Fruit fly (Drosophila melanogaster): ENCODE results near the gene ohgt.

DNA sequence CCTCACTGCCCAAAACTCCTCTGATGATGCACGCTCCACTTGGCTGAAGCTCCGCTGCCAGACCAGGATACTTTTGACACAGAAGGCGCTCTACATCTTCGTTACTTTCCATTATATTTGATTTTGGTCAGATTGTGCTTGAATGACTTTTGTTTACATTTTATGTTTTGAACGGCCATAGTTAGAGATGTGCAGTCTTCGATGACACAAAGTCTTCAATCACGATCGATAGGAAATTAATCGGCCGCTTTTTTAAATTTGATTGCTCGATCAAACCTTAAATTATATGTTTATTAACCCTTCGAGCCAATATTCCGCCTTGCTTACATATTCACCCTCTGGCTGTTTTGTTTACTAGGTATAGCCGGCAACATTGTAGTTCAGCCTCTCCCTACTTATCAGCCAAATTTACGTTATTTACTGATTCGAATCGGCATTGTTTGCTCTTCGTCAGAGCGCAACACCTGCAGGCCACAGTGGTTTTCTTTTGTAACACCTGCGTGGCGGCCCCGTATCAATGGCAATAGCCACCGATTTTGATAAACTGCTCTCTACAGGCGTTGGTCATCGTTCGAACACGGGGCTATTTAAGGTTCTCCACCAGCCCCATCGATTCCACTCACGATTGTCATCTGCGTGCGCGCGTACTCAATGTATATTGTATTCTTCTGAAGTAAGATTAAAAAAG, 3.8 kb downstream of the ohgt start, which contains the start of the genes Fancl and Npc2e:
- TF ChIP-seq dl (GFP tag; optimal IDR thresholded peaks at IDR 0.05; ENCODE audit: insufficient read depth in 1 of 2, partially characterized antibody in 2 of 2), result no peak
- no peak for TF ChIP-seq Rel (GFP tag; optimal IDR thresholded peaks at IDR 0.05)
- TF ChIP-seq Rel (tag; optimal IDR thresholded peaks at IDR 0.05), result peak; percentile 17
- TF ChIP-seq woc (GFP tag; optimal IDR thresholded peaks at IDR 0.05), result no peak
- TF ChIP-seq tai (GFP tag; optimal IDR thresholded peaks at IDR 0.05), result no peak
- no peak for TF ChIP-seq pan (optimal IDR thresholded peaks at IDR 0.05)
- TF ChIP-seq lola (GFP tag; optimal IDR thresholded peaks at IDR 0.05), result no peak
- no peak for TF ChIP-seq Dfd (GFP tag; optimal IDR thresholded peaks at IDR 0.05)
- TF ChIP-seq h (GFP tag; optimal IDR thresholded peaks at IDR 0.05), result no peak
- no peak for TF ChIP-seq sage (GFP tag; optimal IDR thresholded peaks at IDR 0.05)
- TF ChIP-seq Vsx2 (GFP tag; optimal IDR thresholded peaks at IDR 0.05; ENCODE audit: partially characterized antibody), result no peak

Data from whole organism, wandering third instar larva.